3 fruit fly cellular contexts compared by ENCODE assay signal in genomic region chr3L:19291465-19292413, dm6.
TF ChIP-seq lines count a peak whose summit lies in the region.

No protein-coding gene starts in this region.

- TF ChIP-seq CTCF in whole organism, embryonic (GFP tag; optimal IDR thresholded peaks at IDR 0.05; lab: Kevin White, UChicago): no peak

TF ChIP-seq in whole organism, embryonic, 481 proteins besides CTCF, POLR2A, EP300 and RAD21 (continues in another document):
- TF ChIP-seq Med (GFP tag; lab: Kevin White, UChicago) (peak; percentile 72), eve (GFP tag; optimal IDR thresholded peaks at IDR 0.05; lab: Kevin White, UChicago) (no peak), mld (GFP tag; IDR thresholded peaks at IDR 0.05; lab: Robert Waterston, UW; ENCODE audit: partially characterized antibody) (0 out of 3 replicates have a peak, but pooled peaks have one; percentile 32), CG1024 (GFP tag; IDR thresholded peaks at IDR 0.05; lab: Robert Waterston, UW) (no peak), tin (GFP tag; optimal IDR thresholded peaks at IDR 0.05; lab: Kevin White, UChicago) (no peak), Ssrp (tag; optimal IDR thresholded peaks at IDR 0.05; lab: Kevin White, UChicago) (no peak), CG2129 (GFP tag; IDR thresholded peaks at IDR 0.05; lab: Robert Waterston, UW; ENCODE audit: partially characterized antibody) (no peak), CG2202 (tag; optimal IDR thresholded peaks at IDR 0.05; lab: Kevin White, UChicago) (no peak), ewg (GFP tag; optimal IDR thresholded peaks at IDR 0.05; lab: Kevin White, UChicago) (no peak), fru (optimal IDR thresholded peaks at IDR 0.05; lab: Kevin White, UChicago) (no peak), Deaf1 (tag; optimal IDR thresholded peaks at IDR 0.05; lab: Kevin White, UChicago) (peak; percentile 7), sr (GFP tag; IDR thresholded peaks at IDR 0.05; lab: Robert Waterston, UW) (peak; percentile 49), Drgx (GFP tag; IDR thresholded peaks at IDR 0.05; lab: Robert Waterston, UW) (no peak), wdn (GFP tag; IDR thresholded peaks at IDR 0.05; lab: Robert Waterston, UW) (no peak), bigmax (GFP tag; optimal IDR thresholded peaks at IDR 0.05; lab: Kevin White, UChicago) (no peak), dati (GFP tag; IDR thresholded peaks at IDR 0.05; lab: Robert Waterston, UW) (no peak), CG7372 (GFP tag; IDR thresholded peaks at IDR 0.05; lab: Robert Waterston, UW) (no peak), so (GFP tag; IDR thresholded peaks at IDR 0.05; lab: Robert Waterston, UW) (no peak), CG9727 (GFP tag; optimal IDR thresholded peaks at IDR 0.05; lab: Kevin White, UChicago) (no peak), Oli (tag; optimal IDR thresholded peaks at IDR 0.05; lab: Kevin White, UChicago) (no peak), Adf1 (GFP tag; IDR thresholded peaks at IDR 0.05; lab: Robert Waterston, UW) (no peak), ERR (GFP tag; optimal IDR thresholded peaks at IDR 0.05; lab: Kevin White, UChicago) (peak; percentile 95), kah (GFP tag; optimal IDR thresholded peaks at IDR 0.05; lab: Kevin White, UChicago) (no peak), Stat92E (GFP tag; optimal IDR thresholded peaks at IDR 0.05; lab: Kevin White, UChicago) (no peak), CG13894 (tag; optimal IDR thresholded peaks at IDR 0.05; lab: Kevin White, UChicago) (peak; percentile 78), CG17385 (GFP tag; optimal IDR thresholded peaks at IDR 0.05; lab: Kevin White, UChicago) (no peak), mam (GFP tag; optimal IDR thresholded peaks at IDR 0.05; lab: Kevin White, UChicago) (no peak), Ets65A (GFP tag; lab: Kevin White, UChicago) (peak; percentile 35), ken (GFP tag; IDR thresholded peaks at IDR 0.05; lab: Robert Waterston, UW) (no peak), Hand (GFP tag; optimal IDR thresholded peaks at IDR 0.05; lab: Kevin White, UChicago) (no peak), sna (GFP tag; IDR thresholded peaks at IDR 0.05; lab: Robert Waterston, UW; ENCODE audit: partially characterized antibody) (no peak), stc (GFP tag; IDR thresholded peaks at IDR 0.05; lab: Robert Waterston, UW) (no peak)

TF ChIP-seq in whole organism, prepupa, 60 proteins besides CTCF, POLR2A, EP300 and RAD21:
- no peak for TF ChIP-seq spab (GFP tag; optimal IDR thresholded peaks at IDR 0.05; lab: Kevin White, UChicago)
- no peak for TF ChIP-seq CG15336 (GFP tag; IDR thresholded peaks at IDR 0.05; lab: Robert Waterston, UW)
- TF ChIP-seq eg (GFP tag; IDR thresholded peaks at IDR 0.05; lab: Robert Waterston, UW): no peak
- TF ChIP-seq Blimp-1 (GFP tag; optimal IDR thresholded peaks at IDR 0.05; lab: Kevin White, UChicago): peak; percentile 53
- TF ChIP-seq Eip75B (GFP tag; optimal IDR thresholded peaks at IDR 0.05; lab: Kevin White, UChicago): peak; percentile 0
- no peak for TF ChIP-seq ss (GFP tag; optimal IDR thresholded peaks at IDR 0.05; lab: Kevin White, UChicago)
- no peak for TF ChIP-seq CG1621 (tag; optimal IDR thresholded peaks at IDR 0.05; lab: Kevin White, UChicago)
- TF ChIP-seq Eip78C (GFP tag; lab: Kevin White, UChicago): peak; percentile 57
- TF ChIP-seq pdm3 (GFP tag; optimal IDR thresholded peaks at IDR 0.05; lab: Kevin White, UChicago): no peak
- TF ChIP-seq Eip93F (GFP tag; optimal IDR thresholded peaks at IDR 0.05; lab: Kevin White, UChicago): no peak
- TF ChIP-seq CG3919 (GFP tag; optimal IDR thresholded peaks at IDR 0.05; lab: Kevin White, UChicago): no peak
- peak; percentile 71 for TF ChIP-seq svp (GFP tag; lab: Kevin White, UChicago)
- TF ChIP-seq CG6163 (GFP tag; IDR thresholded peaks at IDR 0.05; lab: Robert Waterston, UW): no peak
- TF ChIP-seq dac (GFP tag; optimal IDR thresholded peaks at IDR 0.05; lab: Kevin White, UChicago): no peak
- no peak for TF ChIP-seq CG11762 (GFP tag; optimal IDR thresholded peaks at IDR 0.05; lab: Kevin White, UChicago; ENCODE audit: insufficient read depth)

TF ChIP-seq in whole organism, wandering third instar larva, 38 proteins besides CTCF, POLR2A, EP300 and RAD21:
- no peak for TF ChIP-seq jim (GFP tag; optimal IDR thresholded peaks at IDR 0.05; lab: Kevin White, UChicago)
- TF ChIP-seq Vsx2 (GFP tag; optimal IDR thresholded peaks at IDR 0.05; lab: Kevin White, UChicago; ENCODE audit: partially characterized antibody): no peak
- no peak for TF ChIP-seq fru (GFP tag; optimal IDR thresholded peaks at IDR 0.05; lab: Kevin White, UChicago)
- TF ChIP-seq brk (GFP tag; optimal IDR thresholded peaks at IDR 0.05; lab: Kevin White, UChicago): no peak
- TF ChIP-seq lola (GFP tag; optimal IDR thresholded peaks at IDR 0.05; lab: Kevin White, UChicago): no peak
- no peak for TF ChIP-seq br (GFP tag; optimal IDR thresholded peaks at IDR 0.05; lab: Kevin White, UChicago)
- no peak for TF ChIP-seq ey (GFP tag; optimal IDR thresholded peaks at IDR 0.05; lab: Kevin White, UChicago)
- no peak for TF ChIP-seq Myc (optimal IDR thresholded peaks at IDR 0.05; lab: Kevin White, UChicago)
- TF ChIP-seq Mio (GFP tag; optimal IDR thresholded peaks at IDR 0.05; lab: Kevin White, UChicago): no peak
- no peak for TF ChIP-seq usp (GFP tag; optimal IDR thresholded peaks at IDR 0.05; lab: Kevin White, UChicago)
- TF ChIP-seq foxo (GFP tag; optimal IDR thresholded peaks at IDR 0.05; lab: Kevin White, UChicago): no peak
- TF ChIP-seq psq (GFP tag; optimal IDR thresholded peaks at IDR 0.05; lab: Kevin White, UChicago): no peak
- no peak for TF ChIP-seq Rel (GFP tag; optimal IDR thresholded peaks at IDR 0.05; lab: Kevin White, UChicago)
- TF ChIP-seq Rel (tag; optimal IDR thresholded peaks at IDR 0.05; lab: Kevin White, UChicago): peak; percentile 73
- no peak for TF ChIP-seq sv (GFP tag; optimal IDR thresholded peaks at IDR 0.05; lab: Kevin White, UChicago)
- no peak for TF ChIP-seq CrebA (GFP tag; optimal IDR thresholded peaks at IDR 0.05; lab: Kevin White, UChicago; ENCODE audit: borderline replicate concordance)
- TF ChIP-seq Hr83 (GFP tag; optimal IDR thresholded peaks at IDR 0.05; lab: Kevin White, UChicago; ENCODE audit: poor library complexity, severe bottlenecking): no peak
- TF ChIP-seq CG32264 (GFP tag; optimal IDR thresholded peaks at IDR 0.05; lab: Kevin White, UChicago): no peak
- no peak for TF ChIP-seq GATAd (GFP tag; optimal IDR thresholded peaks at IDR 0.05; lab: Kevin White, UChicago)
- TF ChIP-seq sage (GFP tag; optimal IDR thresholded peaks at IDR 0.05; lab: Kevin White, UChicago): peak; percentile 12
- TF ChIP-seq pan (optimal IDR thresholded peaks at IDR 0.05; lab: Kevin White, UChicago): no peak
- TF ChIP-seq tai (GFP tag; optimal IDR thresholded peaks at IDR 0.05; lab: Kevin White, UChicago): no peak
- TF ChIP-seq Sp1 (GFP tag; optimal IDR thresholded peaks at IDR 0.05; lab: Kevin White, UChicago): no peak
- TF ChIP-seq Dif (GFP tag; optimal IDR thresholded peaks at IDR 0.05; lab: Kevin White, UChicago; ENCODE audit: partially characterized antibody): peak; percentile 7
- no peak for TF ChIP-seq HLH106 (tag; optimal IDR thresholded peaks at IDR 0.05; lab: Kevin White, UChicago)
- no peak for TF ChIP-seq Abd-B (GFP tag; optimal IDR thresholded peaks at IDR 0.05; lab: Kevin White, UChicago)
- no peak for TF ChIP-seq Dfd (GFP tag; optimal IDR thresholded peaks at IDR 0.05; lab: Kevin White, UChicago)
TF ChIP-seq in whole organism, wandering third instar larva: peak in this region for 3.

Comparison
In these comparisons a context has a peak if more than half of its experiments do, and no peak if none do; other contexts are left out.
1. Of the 7 proteins assayed by ChIP-seq in both whole organism, embryonic and whole organism, prepupa: peak only in whole organism, embryonic: none; only in whole organism, prepupa: Blimp-1; in both: none; in neither: 6.